Worm (Caenorhabditis elegans) whole organism, L4 larva: ENCODE results near the gene C14A11.9.

Experiments used
- aly-2 ChIP-seq: sonication (generic microtip); optimal IDR thresholded peaks from 2 replicates; lab custom pipeline; 2018; ENCODE audit warnings: missing biosample characterization, missing genetic modification characterization
- fkh-10 ChIP-seq: fragments of 150-350 bp; optimal IDR thresholded peaks from 2 replicates; lab custom pipeline; 2014; ENCODE audit warnings: missing biosample characterization, missing genetic modification reagents, missing genetic modification characterization
- lin-13 ChIP-seq: fragments of 150-350 bp; optimal IDR thresholded peaks from 2 replicates; lab custom pipeline; 2014; ENCODE audit warnings: missing biosample characterization, missing genetic modification reagents, missing genetic modification characterization
- lsy-2 ChIP-seq, 2 experiments: fragments of 150-350 bp in 1 of 2; sonication (generic microtip) in 1 of 2; optimal IDR thresholded peaks; 2 replicates each; lab custom pipeline; 2014 to 2017; ENCODE audit warnings: missing biosample characterization in 2 of 2, missing genetic modification characterization in 2 of 2
- nhr-28 ChIP-seq: fragments of 150-350 bp; optimal IDR thresholded peaks from 2 replicates; lab custom pipeline; 2014; ENCODE audit warnings: missing biosample characterization, missing genetic modification characterization
- php-3 ChIP-seq: fragments of 200-800 bp; sonication (Bioruptor generic); IDR thresholded peaks from 2 replicates; pipeline ENCODE4 v1.3.6; 2022; ENCODE audit warnings: missing genetic modification reagents, missing genetic modification characterization, missing compliant biosample characterization
- spr-3 ChIP-seq: fragments of 200-800 bp; sonication (Bioruptor generic); optimal IDR thresholded peaks from 2 replicates; lab custom pipeline; 2018; ENCODE audit warnings: mild to moderate bottlenecking, missing genetic modification characterization, missing compliant biosample characterization
- unc-62 ChIP-seq, 3 experiments: fragments of 150-350 bp in 1 of 3; sonication (generic microtip); optimal IDR thresholded peaks in 2 of 3; peaks in 1 of 3; 1 replicate in 1 of 3; 2 replicates in 2 of 3; lab custom pipeline; 2014 to 2017; ENCODE audit warnings: missing biosample characterization in 3 of 3, missing genetic modification characterization in 3 of 3, missing genetic modification reagents in 3 of 3, missing genotype in 1 of 3
- zag-1 ChIP-seq: fragments of 150-350 bp; optimal IDR thresholded peaks from 2 replicates; lab custom pipeline; 2014; ENCODE audit warnings: missing biosample characterization, missing genetic modification characterization
- zip-11 ChIP-seq: fragments of 200-800 bp; sonication (Bioruptor generic); IDR thresholded peaks from 2 replicates; pipeline ENCODE4 v1.3.6; 2022; ENCODE audit warnings: missing genetic modification characterization, missing compliant biosample characterization
- ztf-11 ChIP-seq: fragments of 150-350 bp; optimal IDR thresholded peaks from 2 replicates; lab custom pipeline; 2014; ENCODE audit warnings: missing biosample characterization, missing genetic modification characterization

ce11 chrX:2794324-2794723 is 15.1 kb downstream of the C14A11.9 start:
- no peak for TF ChIP-seq zip-11
- no peak for TF ChIP-seq unc-62 (GFP tag; optimal IDR thresholded peaks at IDR 0.05 in 1 of 2; lab: Kevin White, UChicago)
- TF ChIP-seq unc-62 (tag; optimal IDR thresholded peaks at IDR 0.05; lab: Kevin White, UChicago) = no peak
- TF ChIP-seq php-3 (GFP tag; lab: Robert Waterston, UW) = no peak
- TF ChIP-seq lsy-2 (tag; optimal IDR thresholded peaks at IDR 0.05; lab: Kevin White, UChicago) = no peak
- no peak for TF ChIP-seq spr-3
- no peak for TF ChIP-seq zag-1 (tag; lab: Kevin White, UChicago)
- no peak for TF ChIP-seq lin-13 (GFP tag; lab: Kevin White, UChicago)
- no peak for TF ChIP-seq ztf-11
- TF ChIP-seq nhr-28 = no peak
- TF ChIP-seq aly-2 (tag; lab: Kevin White, UChicago) = no peak
- TF ChIP-seq fkh-10 (GFP tag; lab: Kevin White, UChicago) = no peak
